Fruit fly (Drosophila melanogaster) whole organism, larva: ENCODE results near the gene CG6763.

Experiments used
- noc ChIP-seq: fragments of 200-800 bp; sonication (Bioruptor generic); optimal IDR thresholded peaks from 3 replicates; lab custom pipeline; 2019; ENCODE audit warnings: missing biosample characterization, mild to moderate bottlenecking, missing genetic modification characterization, moderate library complexity

Gene CG6763

DNA sequence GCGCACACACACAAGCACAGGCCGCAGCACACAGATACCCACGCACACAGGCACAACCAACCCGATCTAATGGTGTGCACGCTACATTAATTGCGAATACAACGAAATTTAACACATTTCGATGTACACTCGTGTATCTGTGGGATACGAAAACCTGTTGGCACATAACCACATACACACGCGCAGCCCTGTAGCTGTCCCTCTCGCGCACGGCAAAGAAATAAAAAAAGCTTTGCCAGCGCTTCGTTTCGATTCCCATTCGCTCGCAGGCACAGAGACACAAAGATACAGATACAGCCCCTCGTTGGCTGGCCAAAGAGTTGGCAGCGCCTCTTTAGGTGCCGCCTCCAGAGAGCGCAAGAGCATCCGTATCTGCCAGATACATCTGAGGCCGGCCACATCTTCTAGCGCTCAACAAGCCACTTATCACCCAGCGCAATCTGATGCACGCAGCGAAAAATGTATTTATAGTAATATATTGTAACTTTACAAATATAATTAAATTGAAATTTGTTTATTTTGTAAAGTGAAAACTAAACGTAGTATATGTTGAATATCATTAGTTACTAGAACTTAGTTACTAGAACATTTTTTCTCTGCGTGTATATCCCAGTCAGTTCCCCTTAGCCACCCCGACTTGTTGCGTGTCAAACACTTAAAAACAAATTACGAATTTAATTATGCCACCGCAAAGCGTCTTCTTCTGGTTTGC lies 9.4 kb downstream of the CG6763 start:
- TF ChIP-seq noc (tag; lab: Kevin White, UChicago): no peak

DNA sequence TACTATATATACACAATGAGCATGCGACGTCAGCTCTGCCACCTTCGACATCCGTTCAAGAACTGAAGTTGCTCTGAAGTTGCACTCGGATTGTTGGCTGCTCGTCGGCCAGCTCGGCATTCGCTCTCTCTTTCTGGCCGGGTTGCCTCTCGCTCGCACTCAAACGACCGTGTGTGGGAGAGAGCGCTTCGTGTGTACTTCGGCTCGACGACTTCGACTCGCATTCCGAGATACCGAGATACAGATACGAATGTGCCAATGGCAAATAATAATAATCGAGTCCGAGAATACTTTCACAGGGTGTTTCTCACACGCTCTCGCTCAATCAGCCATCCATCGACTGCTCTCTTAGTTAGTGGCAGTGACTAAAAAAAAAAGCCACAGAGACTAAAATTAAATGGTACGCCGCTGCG lies 11.6 kb downstream of the CG6763 start:
- peak; percentile 31 for TF ChIP-seq noc (tag; lab: Kevin White, UChicago)

DNA sequence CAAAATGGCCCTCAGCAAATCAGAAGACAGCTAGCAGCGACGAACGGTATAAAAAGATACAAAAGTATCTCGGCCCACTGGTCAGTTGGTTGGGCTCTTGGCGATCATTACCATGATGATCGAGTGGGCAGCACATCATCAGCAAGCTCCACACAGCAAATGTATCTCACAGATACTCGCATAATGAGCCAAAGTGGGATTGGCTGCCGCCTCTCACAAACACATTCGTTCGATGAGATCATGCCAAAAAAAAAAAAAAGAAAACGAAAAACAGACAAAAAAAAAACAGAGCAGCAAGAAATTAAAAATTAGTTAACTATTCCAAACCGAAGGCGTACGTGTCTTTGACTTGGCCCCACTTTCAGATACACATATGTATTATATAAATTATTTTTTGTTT lies 12.3 kb downstream of the CG6763 start:
- no peak for TF ChIP-seq noc (tag; lab: Kevin White, UChicago)

DNA sequence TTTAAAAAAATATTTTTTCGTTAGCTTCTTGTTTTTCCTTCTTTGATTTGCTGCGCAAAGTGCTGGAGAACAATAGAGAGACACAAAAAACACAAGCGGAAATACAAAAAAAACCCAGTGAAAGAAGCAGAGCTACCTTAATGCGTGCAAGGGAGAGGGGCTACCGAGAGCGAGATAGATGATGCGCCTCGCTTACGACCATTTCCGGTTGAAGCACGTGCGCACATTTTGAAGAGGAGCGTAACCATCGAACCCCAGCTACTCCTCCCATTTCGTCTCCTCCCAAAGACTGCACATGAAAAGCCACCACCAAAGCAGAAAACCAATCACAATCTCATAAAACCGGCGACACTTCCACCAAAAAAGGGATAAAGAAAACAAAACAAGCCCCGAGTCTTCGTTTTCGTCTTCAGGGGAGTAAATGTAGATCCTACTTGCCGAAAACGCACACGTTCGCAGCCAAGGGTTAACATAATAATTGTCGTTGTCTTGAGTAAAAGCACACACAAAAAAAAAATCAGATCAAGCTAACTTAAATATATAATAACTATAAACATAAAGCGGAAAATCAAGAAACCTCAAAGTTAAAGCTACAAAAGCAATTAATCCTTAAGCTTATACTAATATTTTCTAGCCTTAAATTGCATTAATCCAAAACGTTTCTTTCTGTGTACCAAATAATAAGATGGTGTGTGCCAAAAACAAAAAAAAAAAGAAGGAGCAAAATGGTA lies 13.5 kb downstream of the CG6763 start:
- TF ChIP-seq noc (tag; lab: Kevin White, UChicago): no peak

DNA sequence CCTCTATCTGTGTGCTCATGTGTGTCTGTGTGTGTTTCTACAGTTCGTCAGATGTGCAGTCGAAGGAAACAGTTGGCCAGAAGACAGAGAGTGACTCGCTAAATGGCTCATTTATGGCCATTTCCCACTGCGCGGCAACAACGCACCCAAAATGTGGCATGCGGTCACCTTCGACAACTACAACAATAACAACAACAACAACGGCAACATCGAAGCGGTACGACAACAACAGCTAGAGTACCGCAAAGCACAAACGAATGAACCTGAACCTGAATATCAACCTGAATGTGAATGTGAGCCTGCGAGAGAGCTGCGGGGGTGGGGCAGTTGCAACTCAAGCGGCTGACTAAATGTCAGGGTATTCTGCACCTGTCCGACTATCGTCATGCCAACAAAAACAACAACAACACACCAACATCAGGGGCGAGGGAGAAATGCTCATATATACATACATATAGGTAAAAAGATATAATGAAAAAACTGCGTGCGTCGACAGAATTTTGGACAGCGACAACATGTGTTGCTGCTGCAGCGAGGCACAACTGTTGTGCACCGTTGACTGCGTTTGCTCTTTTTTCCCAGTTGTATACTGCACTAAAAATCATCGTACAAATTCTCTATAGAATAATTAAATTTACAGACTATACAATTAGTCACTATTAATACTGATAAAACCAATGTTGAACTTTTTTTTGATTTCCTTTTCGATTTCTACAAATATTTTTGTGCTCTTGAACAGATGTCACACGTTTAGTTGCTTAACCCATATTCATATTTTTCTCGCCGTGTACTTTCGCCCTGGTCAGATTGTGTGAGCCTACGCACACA lies 16.5 kb downstream of the CG6763 start:
- TF ChIP-seq noc (tag; lab: Kevin White, UChicago): no peak

DNA sequence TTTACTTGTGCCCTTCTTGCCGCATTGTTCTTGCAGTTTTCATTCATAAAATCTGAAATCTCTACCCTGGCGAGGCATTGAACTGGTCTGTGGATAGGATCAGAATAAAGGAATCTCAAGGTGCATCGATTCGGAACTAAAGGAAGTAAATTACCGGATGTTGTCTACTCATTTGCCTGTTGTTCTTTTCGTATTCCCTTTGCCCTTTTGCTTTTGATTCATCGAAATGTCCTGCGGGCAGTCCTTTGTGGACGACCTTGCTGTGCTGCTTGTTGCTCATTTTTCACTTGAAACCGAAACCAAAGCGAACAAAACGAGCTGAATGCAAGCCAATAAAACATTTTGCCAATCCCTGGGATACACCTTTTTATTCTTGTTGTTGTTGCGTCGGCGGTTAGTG lies 17.5 kb downstream of the CG6763 start:
- no peak for TF ChIP-seq noc (tag; lab: Kevin White, UChicago)

DNA sequence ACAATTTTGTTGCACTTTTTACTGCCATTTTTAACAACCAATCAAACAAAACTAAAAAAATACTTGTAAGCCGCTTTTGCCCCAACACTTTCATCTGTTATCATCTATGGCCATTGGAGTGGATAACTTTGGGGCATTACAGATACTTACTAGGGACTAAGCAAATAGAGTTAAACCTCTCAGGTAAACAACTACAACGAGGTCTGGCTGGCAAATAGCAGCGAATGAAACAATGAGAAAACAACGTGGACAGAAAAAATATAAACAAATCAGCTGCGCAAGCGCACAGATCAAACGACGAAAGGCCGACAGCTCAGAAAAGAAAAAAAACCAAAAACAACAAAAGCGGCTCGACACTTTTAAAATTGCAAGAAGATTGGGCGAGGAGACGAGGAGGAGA lies 18.4 kb downstream of the CG6763 start:
- no peak for TF ChIP-seq noc (tag; lab: Kevin White, UChicago)

DNA sequence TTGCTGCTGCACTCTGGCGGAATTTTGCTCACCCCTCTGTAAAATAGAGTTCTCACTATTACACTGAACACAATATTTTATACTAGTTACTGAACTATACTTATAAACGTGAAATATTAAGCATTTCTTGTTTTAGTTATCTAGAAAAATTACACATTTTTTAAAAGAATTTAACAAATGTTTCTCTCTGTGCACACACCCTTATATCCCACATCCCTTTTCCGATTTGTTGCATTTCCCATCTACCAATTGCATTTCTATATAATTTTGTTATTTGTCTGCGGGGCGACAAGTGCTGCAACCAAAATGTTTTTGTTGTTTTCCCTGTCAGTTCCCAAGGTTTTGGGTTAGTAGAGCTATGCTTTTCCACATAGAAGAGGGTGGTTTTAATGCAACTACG lies 19.5 kb downstream of the CG6763 start:
- no peak for TF ChIP-seq noc (tag; lab: Kevin White, UChicago)

DNA sequence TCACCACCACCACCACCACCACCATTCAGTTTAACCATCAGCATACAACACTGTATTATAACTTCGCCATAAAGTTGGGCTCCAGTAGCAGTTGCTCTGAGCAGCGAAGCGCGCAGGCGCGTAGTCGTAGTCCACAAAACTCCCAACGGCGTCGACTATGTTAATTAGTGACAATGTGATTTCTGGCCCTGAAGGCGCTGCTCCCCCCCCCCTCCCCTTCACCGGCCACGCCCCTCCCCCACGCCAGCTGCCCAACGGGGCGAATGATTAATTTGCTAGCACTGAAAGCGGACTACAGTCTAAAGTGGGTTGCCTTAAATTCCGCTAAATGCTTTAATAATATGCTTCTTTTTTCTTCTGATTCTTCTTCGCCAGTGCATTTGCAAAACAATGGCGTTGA lies 23.0 kb downstream of the CG6763 start:
- no peak for TF ChIP-seq noc (tag; lab: Kevin White, UChicago)

DNA sequence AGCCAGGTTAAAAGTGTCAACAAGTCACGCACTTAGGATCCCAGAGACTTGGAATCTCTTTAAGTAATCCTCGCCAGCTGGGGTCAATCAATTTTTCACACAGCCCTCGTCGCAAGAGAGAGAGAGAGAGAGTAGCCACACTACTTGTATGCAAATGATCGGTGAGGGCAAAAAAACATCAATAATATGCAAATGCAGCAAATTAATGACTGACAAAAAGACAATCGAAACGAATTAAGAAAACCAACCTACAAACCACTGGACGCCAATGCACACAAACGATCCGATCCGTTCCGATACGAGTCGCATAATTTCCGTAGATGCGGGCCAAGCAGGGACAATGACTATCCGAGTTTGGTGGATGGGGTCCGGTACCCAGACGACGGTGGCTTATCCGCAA lies 25.9 kb downstream of the CG6763 start:
- no peak for TF ChIP-seq noc (tag; lab: Kevin White, UChicago)

DNA sequence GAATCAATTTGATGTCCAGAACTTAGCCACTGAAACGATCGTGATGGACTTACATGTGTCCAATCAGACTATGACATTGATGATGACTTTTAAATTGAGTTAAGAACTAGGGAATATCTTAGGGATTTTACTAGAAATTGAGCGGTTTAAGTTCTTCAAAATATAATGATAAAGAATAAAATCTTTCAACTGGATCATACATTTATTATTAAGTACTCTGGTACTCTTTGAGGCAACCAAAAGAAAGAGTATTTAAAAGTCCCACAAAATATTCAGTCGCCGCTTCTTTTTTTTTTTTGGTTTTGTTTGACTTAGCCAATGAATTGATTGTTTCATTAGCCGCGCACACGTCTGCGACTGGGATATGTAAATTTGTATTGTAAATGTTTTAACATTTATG lies 26.3 kb downstream of the CG6763 start:
- TF ChIP-seq noc (tag; lab: Kevin White, UChicago): no peak

DNA sequence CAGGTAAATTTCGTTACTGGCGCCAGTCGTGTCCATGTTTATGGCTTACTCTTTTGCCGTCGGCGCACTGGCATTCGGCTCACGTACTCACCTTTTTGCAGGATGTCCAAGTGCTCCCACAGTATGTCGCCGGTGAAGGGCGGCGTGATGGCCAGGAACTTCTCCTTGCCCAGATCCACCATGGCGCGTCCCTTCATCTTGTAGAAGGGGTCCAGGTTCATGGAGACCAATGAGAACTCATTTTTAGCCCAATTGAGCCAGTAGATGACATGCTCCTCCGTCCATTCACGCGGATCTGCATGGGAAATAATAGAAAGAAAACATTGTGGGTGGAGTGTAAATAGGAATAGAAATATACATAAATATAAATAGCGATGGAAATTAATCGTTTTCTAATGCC lies 29.0 kb downstream of the CG6763 start:
- TF ChIP-seq noc (tag; lab: Kevin White, UChicago): no peak

DNA sequence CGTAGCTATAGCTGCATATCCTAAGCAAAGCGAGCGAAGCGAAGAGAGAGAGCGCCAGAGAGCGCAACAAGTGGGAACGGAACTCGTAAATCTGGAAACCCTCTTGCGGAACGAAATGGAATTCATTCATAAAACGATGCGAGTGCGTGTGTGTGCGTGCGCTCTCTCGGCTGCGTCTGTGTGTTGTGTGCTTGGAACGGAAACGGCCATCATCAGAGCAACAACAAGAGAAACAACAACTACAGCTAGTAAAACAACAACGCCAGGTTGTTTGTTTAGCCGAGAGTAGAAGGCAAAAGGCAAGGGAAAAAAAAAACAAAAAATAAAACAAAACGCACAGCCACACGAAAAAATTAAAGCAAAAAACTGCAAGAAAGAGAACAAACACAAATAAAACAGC lies 30.5 kb downstream of the CG6763 start:
- TF ChIP-seq noc (tag; lab: Kevin White, UChicago): no peak

DNA sequence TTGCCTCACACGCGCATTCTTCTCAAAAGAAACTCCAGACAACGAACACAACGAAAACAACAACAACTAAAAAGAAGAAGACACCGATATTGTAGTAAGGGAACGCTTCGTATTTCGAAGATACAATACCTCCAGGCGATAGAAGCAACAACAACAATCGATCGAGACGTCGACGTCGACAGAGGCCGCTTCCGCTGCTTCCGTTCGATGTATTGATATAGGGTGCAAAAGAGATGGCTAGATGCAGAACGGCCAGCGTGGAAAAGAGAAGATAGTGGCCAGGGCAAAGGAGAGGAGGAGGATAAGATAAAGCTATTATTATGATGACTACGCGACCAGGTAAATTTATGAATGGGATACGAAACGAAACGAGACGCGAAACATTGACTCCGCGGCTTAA lies 31.4 kb downstream of the CG6763 start:
- TF ChIP-seq noc (tag; lab: Kevin White, UChicago): no peak

DNA sequence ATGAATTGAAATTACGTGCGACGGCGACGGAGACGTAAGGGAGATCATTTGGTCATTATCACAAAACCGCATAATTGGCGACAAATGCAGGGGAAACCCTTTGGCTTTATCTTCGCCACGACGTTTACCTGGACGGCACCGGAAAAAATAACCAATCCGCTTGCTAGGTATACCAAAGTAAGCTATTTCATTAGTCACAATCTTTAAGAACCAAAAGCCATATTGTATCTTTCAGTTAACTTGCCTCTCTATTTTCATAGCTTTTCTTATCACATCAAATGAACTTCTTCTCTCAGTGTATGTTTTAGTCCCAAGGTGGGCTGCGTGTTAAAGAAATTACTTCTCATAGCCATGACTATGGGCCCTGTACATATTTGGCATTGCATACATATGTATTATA lies 31.8 kb downstream of the CG6763 start:
- TF ChIP-seq noc (tag; lab: Kevin White, UChicago): no peak

DNA sequence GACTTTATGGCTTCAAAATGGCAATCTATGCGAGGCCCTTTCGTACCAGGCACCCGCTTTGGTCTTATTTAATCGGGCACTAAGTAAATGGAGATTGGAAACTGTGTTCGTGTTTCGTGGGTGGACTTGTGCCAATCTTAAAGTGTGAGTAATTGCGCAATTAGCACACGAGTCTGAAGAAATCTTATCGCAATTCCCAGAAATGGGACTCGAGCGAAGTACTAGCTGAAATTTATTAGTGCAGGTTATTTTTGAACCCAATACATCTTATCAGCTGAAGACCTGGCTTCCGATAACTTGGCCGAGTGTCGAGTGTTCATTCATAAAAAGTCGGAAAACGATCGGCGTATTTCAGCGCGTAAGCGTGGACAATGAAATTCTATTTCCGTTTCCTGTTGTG lies 33.1 kb downstream of the CG6763 start:
- TF ChIP-seq noc (tag; lab: Kevin White, UChicago): peak; percentile 37
